Fruit fly (Drosophila melanogaster) whole organism, pupa: ENCODE results near the gene Osi4.

ENCODE experiments used
- CG17806 ChIP-seq: fragments of 200-800 bp; sonication (Bioruptor generic); optimal IDR thresholded peaks from 2 replicates; lab custom pipeline; 2018; ENCODE audit warnings: missing biosample characterization, mild to moderate bottlenecking, missing genetic modification characterization, moderate library complexity
- CG34367 ChIP-seq: fragments of 200-800 bp; sonication (Bioruptor generic); optimal IDR thresholded peaks from 2 replicates; lab custom pipeline; 2018; ENCODE audit warnings: missing biosample characterization, mild to moderate bottlenecking, missing genetic modification characterization
- CG4496 ChIP-seq: fragments of 200-800 bp; sonication (Bioruptor generic); IDR thresholded peaks from 3 replicates; pipeline ENCODE4 v1.3.6; 2022; ENCODE audit warnings: missing biosample characterization, missing genetic modification characterization
- Pif1B ChIP-seq: fragments of 200-800 bp; sonication (Bioruptor generic); optimal IDR thresholded peaks from 3 replicates; lab custom pipeline; 2016; ENCODE audit warnings: missing biosample characterization, missing genetic modification characterization
- Snoo ChIP-seq: fragments of 200-800 bp; sonication (Bioruptor generic); optimal IDR thresholded peaks from 3 replicates; lab custom pipeline; 2017; ENCODE audit warnings: missing biosample characterization, mild to moderate bottlenecking, missing genetic modification characterization, inconsistent platforms
- fd96Ca ChIP-seq: fragments of 200-800 bp; sonication (Bioruptor generic); IDR thresholded peaks from 3 replicates; pipeline ENCODE4 v1.3.6; 2022; ENCODE audit warnings: missing biosample characterization, missing genetic modification characterization
- gl ChIP-seq: fragments of 200-800 bp; sonication (Bioruptor generic); optimal IDR thresholded peaks from 2 replicates; lab custom pipeline; 2018; ENCODE audit warnings: missing biosample characterization, mild to moderate bottlenecking, missing genetic modification characterization

- TF ChIP-seq Pif1B (no peak), fd96Ca (no peak), Snoo (tag; lab: Kevin White, UChicago) (no peak), CG17806 (tag; lab: Kevin White, UChicago) (no peak), CG34367 (tag; lab: Kevin White, UChicago) (no peak), gl (tag; lab: Kevin White, UChicago) (no peak), CG4496 (GFP tag; lab: Robert Waterston, UW) (no peak)
These were observed 4.6 kb upstream of the Osi4 start for dm6 chr3R:6226156-6226555.
